Fruit fly (Drosophila melanogaster) whole organism, prepupa: ENCODE data around the gene eEF1gamma.
A peak's percentile ranks its signal among the peaks of the same experiment; 100 is the strongest.

Experiments used
- Blimp-1 ChIP-seq: fragments of 200-800 bp; sonication (Bioruptor generic); optimal IDR thresholded peaks from 3 replicates; lab custom pipeline; 2017; ENCODE audit warnings: missing biosample characterization, missing genetic modification characterization, mild to moderate bottlenecking, moderate library complexity, missing genetic modification reagents
- CG10631 ChIP-seq: fragments of 200-800 bp; sonication (Bioruptor generic); optimal IDR thresholded peaks from 2 replicates; lab custom pipeline; 2016; ENCODE audit warnings: missing biosample characterization, missing genetic modification characterization
- CG11294 ChIP-seq: fragments of 200-800 bp; sonication (Bioruptor generic); IDR thresholded peaks from 2 replicates; pipeline ENCODE4 v1.3.6; 2022; ENCODE audit warnings: missing biosample characterization, missing genetic modification characterization
- CG11762 ChIP-seq: fragments of 200-800 bp; sonication (Bioruptor generic); optimal IDR thresholded peaks from 3 replicates; lab custom pipeline; 2016; ENCODE audit warnings: missing biosample characterization, missing genetic modification characterization; ENCODE audit not compliant: insufficient read depth
- CG1621 ChIP-seq: fragments of 200-800 bp; sonication (Bioruptor generic); optimal IDR thresholded peaks from 3 replicates; lab custom pipeline; 2018; ENCODE audit warnings: missing biosample characterization, mild to moderate bottlenecking, missing genetic modification characterization
- CG31627 ChIP-seq: fragments of 200-800 bp; sonication (Bioruptor generic); optimal IDR thresholded peaks from 3 replicates; lab custom pipeline; 2016; ENCODE audit warnings: missing biosample characterization, missing genetic modification characterization
- CG34406 ChIP-seq: fragments of 200-800 bp; sonication (Bioruptor generic); optimal IDR thresholded peaks from 3 replicates; lab custom pipeline; 2016; ENCODE audit warnings: missing biosample characterization, missing genetic modification characterization
- CG3919 ChIP-seq: fragments of 200-800 bp; sonication (Bioruptor generic); optimal IDR thresholded peaks from 3 replicates; lab custom pipeline; 2016; ENCODE audit warnings: missing biosample characterization, missing genetic modification characterization
- CG4318 ChIP-seq: fragments of 200-800 bp; sonication (Bioruptor generic); optimal IDR thresholded peaks from 3 replicates; lab custom pipeline; 2017; ENCODE audit warnings: missing biosample characterization, mild to moderate bottlenecking, missing genetic modification characterization
- CG6163 ChIP-seq: fragments of 200-800 bp; sonication (Bioruptor generic); IDR thresholded peaks from 3 replicates; pipeline ENCODE4 v1.3.6; 2022; ENCODE audit warnings: missing biosample characterization, missing genetic modification characterization
- CG6276 ChIP-seq: fragments of 200-800 bp; sonication (Bioruptor generic); optimal IDR thresholded peaks from 2 replicates; lab custom pipeline; 2017; ENCODE audit warnings: missing biosample characterization, mild to moderate bottlenecking, missing genetic modification characterization
- CG6792 ChIP-seq: fragments of 200-800 bp; sonication (Bioruptor generic); optimal IDR thresholded peaks from 3 replicates; lab custom pipeline; 2016; ENCODE audit warnings: missing biosample characterization, missing genetic modification characterization
- CG6808 ChIP-seq: fragments of 200-800 bp; sonication (Bioruptor generic); optimal IDR thresholded peaks from 3 replicates; lab custom pipeline; 2017; ENCODE audit warnings: missing biosample characterization, missing genetic modification characterization, mild to moderate bottlenecking, moderate library complexity, missing genetic modification reagents
- CG8319 ChIP-seq: fragments of 200-800 bp; sonication (Bioruptor generic); optimal IDR thresholded peaks from 3 replicates; lab custom pipeline; 2016; ENCODE audit warnings: missing biosample characterization, missing genetic modification characterization
- CG9139 ChIP-seq: fragments of 200-800 bp; sonication (Bioruptor generic); optimal IDR thresholded peaks from 3 replicates; lab custom pipeline; 2017; ENCODE audit warnings: missing biosample characterization, mild to moderate bottlenecking, missing genetic modification characterization
- Eip75B ChIP-seq: fragments of 200-800 bp; sonication (Bioruptor generic); optimal IDR thresholded peaks from 3 replicates; lab custom pipeline; 2016; ENCODE audit warnings: missing biosample characterization, missing genetic modification characterization
- Eip78C ChIP-seq: fragments of 200-800 bp; sonication (Bioruptor generic); peaks from one replicate; lab custom pipeline; 2016; ENCODE audit warnings: missing biosample characterization, missing genetic modification characterization
- Eip93F ChIP-seq: fragments of 200-800 bp; sonication (Bioruptor generic); optimal IDR thresholded peaks from 2 replicates; lab custom pipeline; 2016; ENCODE audit warnings: missing biosample characterization, mild to moderate bottlenecking, missing genetic modification characterization
- Ets21C ChIP-seq: fragments of 200-800 bp; sonication (Bioruptor generic); optimal IDR thresholded peaks from 3 replicates; lab custom pipeline; 2016; ENCODE audit warnings: missing biosample characterization, missing genetic modification characterization
- Ets96B ChIP-seq: fragments of 200-800 bp; optimal IDR thresholded peaks from 2 replicates; lab custom pipeline; 2019; ENCODE audit warnings: missing biosample characterization, mild to moderate bottlenecking, missing genetic modification characterization, moderate library complexity
- Hr39 ChIP-seq: fragments of 200-800 bp; sonication (Bioruptor generic); optimal IDR thresholded peaks from 2 replicates; lab custom pipeline; 2016; ENCODE audit warnings: missing biosample characterization, missing genetic modification characterization
- Hr4 ChIP-seq: fragments of 200-800 bp; sonication (Bioruptor generic); optimal IDR thresholded peaks from 3 replicates; lab custom pipeline; 2016; ENCODE audit warnings: missing biosample characterization, missing genetic modification characterization
- Lpt ChIP-seq: fragments of 200-800 bp; sonication (Bioruptor generic); optimal IDR thresholded peaks from 3 replicates; lab custom pipeline; 2016; ENCODE audit warnings: missing biosample characterization, missing genetic modification characterization
- Met ChIP-seq: fragments of 200-800 bp; sonication (Bioruptor generic); optimal IDR thresholded peaks from 3 replicates; lab custom pipeline; 2016; ENCODE audit warnings: missing biosample characterization, missing genetic modification characterization
- OdsH ChIP-seq: fragments of 200-800 bp; sonication (Bioruptor generic); optimal IDR thresholded peaks from 3 replicates; lab custom pipeline; 2016; ENCODE audit warnings: missing biosample characterization, missing genetic modification characterization
- Smox ChIP-seq: fragments of 200-800 bp; sonication (Bioruptor generic); optimal IDR thresholded peaks from 3 replicates; lab custom pipeline; 2016; ENCODE audit warnings: missing biosample characterization, missing genetic modification characterization
- Sox102F ChIP-seq: fragments of 200-800 bp; sonication (Bioruptor generic); optimal IDR thresholded peaks from 2 replicates; lab custom pipeline; 2016; ENCODE audit warnings: missing biosample characterization, mild to moderate bottlenecking, missing genetic modification characterization
- Sox14 ChIP-seq: fragments of 200-800 bp; sonication (Bioruptor generic); optimal IDR thresholded peaks from 3 replicates; lab custom pipeline; 2016; ENCODE audit warnings: missing biosample characterization, missing genetic modification characterization
- Sox15 ChIP-seq: fragments of 200-800 bp; sonication (Bioruptor generic); optimal IDR thresholded peaks from 3 replicates; lab custom pipeline; 2016; ENCODE audit warnings: missing biosample characterization, missing genetic modification characterization
- achi ChIP-seq: fragments of 200-800 bp; sonication (Bioruptor generic); optimal IDR thresholded peaks from 3 replicates; lab custom pipeline; 2016; ENCODE audit warnings: missing biosample characterization, missing genetic modification characterization
- acj6 ChIP-seq: fragments of 200-800 bp; sonication (Bioruptor generic); optimal IDR thresholded peaks from 3 replicates; lab custom pipeline; 2016; ENCODE audit warnings: missing biosample characterization, missing genetic modification characterization
- cyc ChIP-seq: fragments of 200-800 bp; sonication (Bioruptor generic); optimal IDR thresholded peaks from 3 replicates; lab custom pipeline; 2016; ENCODE audit warnings: missing biosample characterization, missing genetic modification characterization
- dsx ChIP-seq: fragments of 200-800 bp; optimal IDR thresholded peaks from 3 replicates; lab custom pipeline; 2019; ENCODE audit warnings: missing biosample characterization, mild to moderate bottlenecking, missing genetic modification characterization, moderate library complexity; ENCODE audit not compliant: poor library complexity, severe bottlenecking
- eg ChIP-seq: fragments of 200-800 bp; sonication (Bioruptor generic); IDR thresholded peaks from 3 replicates; pipeline ENCODE4 v1.3.6; 2022; ENCODE audit warnings: missing biosample characterization, missing genetic modification characterization
- fd59A ChIP-seq: fragments of 200-800 bp; sonication (Bioruptor generic); optimal IDR thresholded peaks from 2 replicates; lab custom pipeline; 2017; ENCODE audit warnings: missing biosample characterization, mild to moderate bottlenecking, missing genetic modification characterization, missing genetic modification reagents
- fd85E ChIP-seq: fragments of 200-800 bp; sonication (Bioruptor generic); optimal IDR thresholded peaks from 3 replicates; lab custom pipeline; 2016; ENCODE audit warnings: missing biosample characterization, missing genetic modification characterization
- fkh ChIP-seq: fragments of 200-800 bp; sonication (Bioruptor generic); optimal IDR thresholded peaks from 3 replicates; lab custom pipeline; 2017; ENCODE audit warnings: missing biosample characterization, mild to moderate bottlenecking, missing genetic modification characterization, moderate library complexity
- lz ChIP-seq: fragments of 200-800 bp; sonication (Bioruptor generic); optimal IDR thresholded peaks from 3 replicates; lab custom pipeline; 2016; ENCODE audit warnings: missing biosample characterization, missing genetic modification characterization
- net ChIP-seq: fragments of 200-800 bp; sonication (Bioruptor generic); optimal IDR thresholded peaks from 3 replicates; lab custom pipeline; 2016; ENCODE audit warnings: missing biosample characterization, missing genetic modification characterization
- pdm3 ChIP-seq: fragments of 200-800 bp; sonication (Bioruptor generic); optimal IDR thresholded peaks from 3 replicates; lab custom pipeline; 2016; ENCODE audit warnings: missing biosample characterization, missing genetic modification characterization
- salr ChIP-seq, 2 experiments: fragments of 200-800 bp; sonication (Bioruptor generic); optimal IDR thresholded peaks; 3 replicates each; lab custom pipeline; 2016 to 2018; ENCODE audit warnings: missing biosample characterization in 2 of 2, missing genetic modification characterization in 2 of 2, mild to moderate bottlenecking in 1 of 2
- spab ChIP-seq: fragments of 200-800 bp; sonication (Bioruptor generic); optimal IDR thresholded peaks from 2 replicates; lab custom pipeline; 2017; ENCODE audit warnings: missing biosample characterization, mild to moderate bottlenecking, missing genetic modification characterization, missing genetic modification reagents
- ss ChIP-seq, 2 experiments: fragments of 200-800 bp; sonication (Bioruptor generic); optimal IDR thresholded peaks; 2 replicates in 1 of 2; 3 replicates in 1 of 2; lab custom pipeline; 2017 to 2018; ENCODE audit warnings: mild to moderate bottlenecking in 2 of 2, missing biosample characterization in 2 of 2, missing genetic modification characterization in 2 of 2, moderate library complexity in 1 of 2
- svp ChIP-seq: fragments of 200-800 bp; sonication (Bioruptor generic); peaks from one replicate; lab custom pipeline; 2016; ENCODE audit warnings: missing biosample characterization, missing genetic modification characterization
- vri ChIP-seq: fragments of 200-800 bp; sonication (Bioruptor generic); optimal IDR thresholded peaks from 3 replicates; lab custom pipeline; 2016; ENCODE audit warnings: missing biosample characterization, mild to moderate bottlenecking, missing genetic modification characterization

Gene eEF1gamma

dm6 chr3R:29207012-29207656, 12.8 kb upstream of the eEF1gamma start (continued):
- TF ChIP-seq Met (GFP tag; lab: Kevin White, UChicago): peak; percentile 86
- TF ChIP-seq lz (GFP tag; lab: Kevin White, UChicago): peak; percentile 79
- TF ChIP-seq cyc (GFP tag; lab: Kevin White, UChicago): peak; percentile 78
- TF ChIP-seq CG11294 (GFP tag; lab: Robert Waterston, UW): peak; percentile 81
- TF ChIP-seq eg (GFP tag; lab: Robert Waterston, UW): peak; percentile 95
- TF ChIP-seq CG6792 (GFP tag; lab: Kevin White, UChicago): peak; percentile 83
- TF ChIP-seq fkh (GFP tag; lab: Kevin White, UChicago): no peak
- peak; percentile 90 for TF ChIP-seq CG10631 (GFP tag; lab: Kevin White, UChicago)
- peak; percentile 94 for TF ChIP-seq Ets96B (tag; lab: Kevin White, UChicago)
- peak; percentile 58 for TF ChIP-seq Ets21C (GFP tag; lab: Kevin White, UChicago)
- peak; percentile 72 for TF ChIP-seq CG11762 (GFP tag; lab: Kevin White, UChicago)
- TF ChIP-seq salr (GFP tag; optimal IDR thresholded peaks at IDR 0.05; lab: Kevin White, UChicago): peak; percentile 56 to 88
- TF ChIP-seq dsx (GFP tag; lab: Kevin White, UChicago): peak; percentile 91
- TF ChIP-seq acj6: peak; percentile 89
- TF ChIP-seq fd85E: peak; percentile 6
- TF ChIP-seq Eip75B (GFP tag; lab: Kevin White, UChicago): peak; percentile 77
- TF ChIP-seq pdm3 (GFP tag; lab: Kevin White, UChicago): peak; percentile 85
- TF ChIP-seq CG3919 (GFP tag; lab: Kevin White, UChicago): peak; percentile 91
- TF ChIP-seq spab (GFP tag; lab: Kevin White, UChicago): peak; percentile 89
- peak; percentile 82 for TF ChIP-seq Hr39 (GFP tag; lab: Kevin White, UChicago)
- TF ChIP-seq CG6276 (GFP tag; lab: Kevin White, UChicago): peak; percentile 85
- peak; percentile 96 for TF ChIP-seq Eip78C (GFP tag; lab: Kevin White, UChicago)
- TF ChIP-seq CG1621: peak; percentile 89
- peak; percentile 76 for TF ChIP-seq CG31627 (GFP tag; lab: Kevin White, UChicago)
- TF ChIP-seq Blimp-1 (GFP tag; lab: Kevin White, UChicago): peak; percentile 67
- peak; percentile 44 for TF ChIP-seq Lpt (GFP tag; lab: Kevin White, UChicago)
- peak; percentile 87 for TF ChIP-seq achi (GFP tag; lab: Kevin White, UChicago)
- TF ChIP-seq Sox14 (GFP tag; lab: Kevin White, UChicago): peak; percentile 83
- peak; percentile 79 for TF ChIP-seq CG9139 (GFP tag; lab: Kevin White, UChicago)
- TF ChIP-seq CG8319 (GFP tag; lab: Kevin White, UChicago): peak; percentile 69
- TF ChIP-seq Sox102F (GFP tag; lab: Kevin White, UChicago): peak; percentile 83
- TF ChIP-seq CG6163 (GFP tag; lab: Robert Waterston, UW): peak; percentile 96
- peak; percentile 72 for TF ChIP-seq vri (GFP tag; lab: Kevin White, UChicago)
- TF ChIP-seq Sox15 (GFP tag; lab: Kevin White, UChicago): peak; percentile 79

dm6 chr3R:29207996-29208395, 12.0 kb upstream of the eEF1gamma start:
- TF ChIP-seq CG8319 (GFP tag; lab: Kevin White, UChicago) (no peak), CG6808 (GFP tag; lab: Kevin White, UChicago) (peak; percentile 73), Sox14 (GFP tag; lab: Kevin White, UChicago) (peak; percentile 83), Ets96B (tag; lab: Kevin White, UChicago) (peak; percentile 84), Eip93F (GFP tag; lab: Kevin White, UChicago) (no peak), Smox (GFP tag; lab: Kevin White, UChicago) (peak; percentile 43), CG6792 (GFP tag; lab: Kevin White, UChicago) (peak; percentile 48), fd59A (GFP tag; lab: Kevin White, UChicago) (peak; percentile 76), ss (GFP tag; optimal IDR thresholded peaks at IDR 0.05; lab: Kevin White, UChicago) (peak; percentile 48 to 71), spab (GFP tag; lab: Kevin White, UChicago) (peak; percentile 73), CG4318 (GFP tag; lab: Kevin White, UChicago) (peak; percentile 89), vri (GFP tag; lab: Kevin White, UChicago) (peak; percentile 22), net (GFP tag; lab: Kevin White, UChicago) (peak; percentile 70), svp (peak; percentile 73), Hr39 (GFP tag; lab: Kevin White, UChicago) (peak; percentile 41), Hr4 (GFP tag; lab: Kevin White, UChicago) (peak; percentile 95), Eip78C (GFP tag; lab: Kevin White, UChicago) (peak; percentile 91), cyc (GFP tag; lab: Kevin White, UChicago) (peak; percentile 25), Eip75B (GFP tag; lab: Kevin White, UChicago) (peak; percentile 81), CG10631 (GFP tag; lab: Kevin White, UChicago) (peak; percentile 86), pdm3 (GFP tag; lab: Kevin White, UChicago) (peak; percentile 81), Blimp-1 (GFP tag; lab: Kevin White, UChicago) (no peak), CG9139 (GFP tag; lab: Kevin White, UChicago) (peak; percentile 59), achi (GFP tag; lab: Kevin White, UChicago) (peak; percentile 84), Ets21C (GFP tag; lab: Kevin White, UChicago) (no peak), Sox102F (GFP tag; lab: Kevin White, UChicago) (peak; percentile 59), Lpt (GFP tag; lab: Kevin White, UChicago) (peak; percentile 77), CG34406 (GFP tag; lab: Kevin White, UChicago) (peak; percentile 50), OdsH (GFP tag; lab: Kevin White, UChicago) (peak; percentile 80)
